Fruit fly (Drosophila melanogaster) whole organism, embryonic: ENCODE measurements around the gene spn-E.

Experiments used
- Ada2b ChIP-seq: fragments of 200-800 bp; sonication (Bioruptor generic); IDR thresholded peaks from 2 replicates; pipeline ENCODE4 v1.3.6; 2022; ENCODE audit warnings: missing biosample characterization, missing genetic modification characterization
- Asciz ChIP-seq: fragments of 200-800 bp; sonication (Bioruptor generic); optimal IDR thresholded peaks from 2 replicates; lab custom pipeline; 2017; ENCODE audit warnings: missing biosample characterization, mild to moderate bottlenecking, missing genetic modification characterization, missing genetic modification reagents
- B-H1 ChIP-seq: fragments of 200-800 bp; sonication (Bioruptor generic); IDR thresholded peaks from 3 replicates; pipeline ENCODE4 v1.3.6; 2022; ENCODE audit warnings: missing biosample characterization, missing genetic modification characterization
- Blimp-1 ChIP-seq: fragments of 200-800 bp; sonication (Bioruptor generic); optimal IDR thresholded peaks from 3 replicates; lab custom pipeline; 2018; ENCODE audit warnings: missing biosample characterization, missing genetic modification characterization, mild to moderate bottlenecking, moderate library complexity, missing genetic modification reagents
- C15 ChIP-seq: fragments of 200-800 bp; sonication (Bioruptor generic); IDR thresholded peaks from 3 replicates; pipeline ENCODE4 v1.3.6; 2022; ENCODE audit warnings: missing biosample characterization, missing genetic modification characterization
- CG10274 ChIP-seq: fragments of 200-800 bp; sonication (Bioruptor generic); optimal IDR thresholded peaks from 3 replicates; lab custom pipeline; 2017; ENCODE audit warnings: missing biosample characterization, mild to moderate bottlenecking, missing genetic modification characterization
- CG12219 ChIP-seq: fragments of 200-800 bp; sonication (Bioruptor generic); optimal IDR thresholded peaks from 3 replicates; lab custom pipeline; 2018; ENCODE audit warnings: missing biosample characterization, mild to moderate bottlenecking, missing genetic modification characterization
- CG12659 ChIP-seq: fragments of 200-800 bp; sonication (Bioruptor generic); optimal IDR thresholded peaks from 3 replicates; lab custom pipeline; 2017; ENCODE audit warnings: mild to moderate bottlenecking, missing biosample characterization, missing genetic modification reagents, missing genetic modification characterization
- CG12769 ChIP-seq: fragments of 200-800 bp; sonication (Bioruptor generic); optimal IDR thresholded peaks from 2 replicates; lab custom pipeline; 2019; ENCODE audit warnings: missing biosample characterization, mild to moderate bottlenecking, missing genetic modification characterization, moderate library complexity
- CG17328 ChIP-seq: fragments of 200-800 bp; sonication (Bioruptor generic); IDR thresholded peaks from 2 replicates; pipeline ENCODE4 v1.3.6; 2022; ENCODE audit warnings: missing biosample characterization, missing genetic modification characterization
- CG3065 ChIP-seq: fragments of 200-800 bp; sonication (Bioruptor generic); optimal IDR thresholded peaks from 2 replicates; lab custom pipeline; 2016; ENCODE audit warnings: missing biosample characterization, missing genetic modification characterization
- CG32532 ChIP-seq: fragments of 200-800 bp; sonication (Bioruptor generic); IDR thresholded peaks from 2 replicates; pipeline ENCODE4 v1.3.6; 2022; ENCODE audit warnings: missing biosample characterization, missing genetic modification characterization
- CG3281 ChIP-seq: fragments of 200-800 bp; sonication (Bioruptor generic); optimal IDR thresholded peaks from 3 replicates; lab custom pipeline; 2017; ENCODE audit warnings: missing biosample characterization, mild to moderate bottlenecking, missing genetic modification characterization
- CG33213 ChIP-seq: fragments of 200-800 bp; sonication (Bioruptor generic); optimal IDR thresholded peaks from 3 replicates; lab custom pipeline; 2016; ENCODE audit warnings: missing biosample characterization, missing genetic modification characterization
- CG3407 ChIP-seq: fragments of 200-800 bp; sonication (Bioruptor generic); optimal IDR thresholded peaks from 2 replicates; lab custom pipeline; 2018; ENCODE audit warnings: missing biosample characterization, mild to moderate bottlenecking, missing genetic modification characterization
- CG34376 ChIP-seq: fragments of 200-800 bp; sonication (Bioruptor generic); optimal IDR thresholded peaks from 2 replicates; lab custom pipeline; 2018; ENCODE audit warnings: missing biosample characterization, mild to moderate bottlenecking, missing genetic modification characterization
- CG34422 ChIP-seq: fragments of 200-800 bp; sonication (Bioruptor generic); IDR thresholded peaks from 3 replicates; pipeline ENCODE4 v1.3.6; 2022; ENCODE audit warnings: missing biosample characterization, missing genetic modification characterization
- CG3995 ChIP-seq: fragments of 200-800 bp; sonication (Bioruptor generic); optimal IDR thresholded peaks from 3 replicates; lab custom pipeline; 2016; ENCODE audit warnings: missing biosample characterization, missing genetic modification characterization
- CG4328 ChIP-seq: fragments of 200-800 bp; sonication (Bioruptor generic); optimal IDR thresholded peaks from 3 replicates; lab custom pipeline; 2017; ENCODE audit warnings: missing biosample characterization, missing genetic modification reagents, missing genetic modification characterization
- CG6689 ChIP-seq: fragments of 200-800 bp; sonication (Bioruptor generic); IDR thresholded peaks from 2 replicates; pipeline ENCODE4 v1.3.6; 2022; ENCODE audit warnings: missing biosample characterization, missing genetic modification characterization
- CG7556 ChIP-seq: fragments of 200-800 bp; sonication (Bioruptor generic); optimal IDR thresholded peaks from 2 replicates; lab custom pipeline; 2017; ENCODE audit warnings: missing biosample characterization, mild to moderate bottlenecking, missing genetic modification characterization
- CG7745 ChIP-seq: fragments of 200-800 bp; sonication (Bioruptor generic); optimal IDR thresholded peaks from 2 replicates; lab custom pipeline; 2018; ENCODE audit warnings: missing biosample characterization, mild to moderate bottlenecking, missing genetic modification characterization, moderate library complexity
- Dll ChIP-seq: fragments of 200-800 bp; sonication (Bioruptor generic); IDR thresholded peaks from 4 replicates; pipeline ENCODE4 v1.3.6; 2022; ENCODE audit warnings: missing biosample characterization, missing genetic modification characterization; ENCODE audit not compliant: partially characterized antibody
- E2f2 ChIP-seq: fragments of 200-800 bp; sonication (Bioruptor generic); IDR thresholded peaks from 2 replicates; pipeline ENCODE4 v1.3.6; 2022; ENCODE audit warnings: missing biosample characterization, missing genetic modification characterization
- Hmx ChIP-seq: fragments of 200-800 bp; sonication (Bioruptor generic); optimal IDR thresholded peaks from 2 replicates; lab custom pipeline; 2016; ENCODE audit warnings: missing biosample characterization, missing genetic modification characterization
- Hsf ChIP-seq: fragments of 200-800 bp; sonication (Bioruptor generic); optimal IDR thresholded peaks from 3 replicates; lab custom pipeline; 2016; ENCODE audit warnings: missing biosample characterization, missing genetic modification characterization
- Myb ChIP-seq: fragments of 200-800 bp; sonication (Bioruptor generic); optimal IDR thresholded peaks from 2 replicates; lab custom pipeline; 2016; ENCODE audit warnings: missing biosample characterization, missing genetic modification characterization
- Pdp1 ChIP-seq, 2 experiments: fragments of 200-800 bp; sonication (Bioruptor generic); optimal IDR thresholded peaks; 3 replicates each; lab custom pipeline; 2016; ENCODE audit warnings: missing biosample characterization in 2 of 2, missing genetic modification characterization in 2 of 2, mild to moderate bottlenecking in 1 of 2, moderate library complexity in 1 of 2
- Poxn ChIP-seq: fragments of 200-800 bp; sonication (Bioruptor generic); IDR thresholded peaks from 2 replicates; pipeline ENCODE4 v1.3.6; 2022; ENCODE audit warnings: missing biosample characterization, missing genetic modification characterization
- br ChIP-seq: fragments of >200 bp; optimal IDR thresholded peaks from 2 replicates; lab custom pipeline; 2017
- btn ChIP-seq: fragments of 200-800 bp; sonication (Bioruptor generic); optimal IDR thresholded peaks from 2 replicates; lab custom pipeline; 2016; ENCODE audit warnings: missing biosample characterization, missing genetic modification characterization
- cg ChIP-seq: fragments of 200-800 bp; sonication (Bioruptor generic); optimal IDR thresholded peaks from 3 replicates; lab custom pipeline; 2019; ENCODE audit warnings: missing biosample characterization, mild to moderate bottlenecking, missing genetic modification characterization, moderate library complexity
- eve ChIP-seq, 2 experiments: fragments of >200 bp; optimal IDR thresholded peaks; 2 replicates each; lab custom pipeline; 2017; ENCODE audit warnings: missing biosample characterization in 2 of 2, missing genetic modification characterization in 2 of 2
- exex ChIP-seq: fragments of 200-800 bp; sonication (Bioruptor generic); optimal IDR thresholded peaks from 4 replicates; lab custom pipeline; 2018; ENCODE audit warnings: missing biosample characterization, mild to moderate bottlenecking, missing genetic modification characterization, moderate library complexity
- grn ChIP-seq: fragments of 200-800 bp; sonication (Bioruptor generic); optimal IDR thresholded peaks from 3 replicates; lab custom pipeline; 2017; ENCODE audit warnings: missing biosample characterization, missing genetic modification characterization
- gsb-n ChIP-seq: fragments of 200-800 bp; sonication (Bioruptor generic); optimal IDR thresholded peaks from 3 replicates; lab custom pipeline; 2018; ENCODE audit warnings: missing biosample characterization, mild to moderate bottlenecking, missing genetic modification characterization
- hbn ChIP-seq: fragments of 200-800 bp; sonication (Bioruptor generic); IDR thresholded peaks from 2 replicates; pipeline ENCODE4 v1.3.6; 2022; ENCODE audit warnings: missing biosample characterization, missing genetic modification characterization; ENCODE audit not compliant: partially characterized antibody
- ind ChIP-seq: fragments of 200-800 bp; sonication (Bioruptor generic); optimal IDR thresholded peaks from 3 replicates; lab custom pipeline; 2016; ENCODE audit warnings: missing biosample characterization, missing genetic modification characterization
- kah ChIP-seq: fragments of 200-800 bp; sonication (Bioruptor generic); optimal IDR thresholded peaks from 2 replicates; lab custom pipeline; 2018; ENCODE audit warnings: missing biosample characterization, mild to moderate bottlenecking, missing genetic modification characterization
- lilli ChIP-seq: fragments of 200-800 bp; sonication (Bioruptor generic); optimal IDR thresholded peaks from 3 replicates; lab custom pipeline; 2016; ENCODE audit warnings: missing biosample characterization, missing genetic modification characterization
- nmo ChIP-seq: fragments of 200-800 bp; sonication (Bioruptor generic); optimal IDR thresholded peaks from 2 replicates; lab custom pipeline; 2018; ENCODE audit warnings: missing biosample characterization, mild to moderate bottlenecking, missing genetic modification characterization, moderate library complexity
- pum ChIP-seq: fragments of 200-800 bp; sonication (Bioruptor generic); optimal IDR thresholded peaks from 2 replicates; lab custom pipeline; 2016; ENCODE audit warnings: missing biosample characterization, missing genetic modification characterization
- tap ChIP-seq: fragments of 200-800 bp; optimal IDR thresholded peaks from 3 replicates; lab custom pipeline; 2019; ENCODE audit warnings: missing biosample characterization, mild to moderate bottlenecking, missing genetic modification characterization, moderate library complexity
- tup ChIP-seq: fragments of 200-800 bp; sonication (Bioruptor generic); optimal IDR thresholded peaks from 2 replicates; lab custom pipeline; 2016; ENCODE audit warnings: missing biosample characterization, mild to moderate bottlenecking, missing genetic modification characterization, moderate library complexity
- vnd ChIP-seq: fragments of 200-800 bp; sonication (Bioruptor generic); IDR thresholded peaks from 3 replicates; pipeline ENCODE4 v1.3.6; 2022; ENCODE audit warnings: missing biosample characterization, missing genetic modification characterization; ENCODE audit not compliant: partially characterized antibody
- vvl ChIP-seq: fragments of 200-800 bp; sonication (Bioruptor generic); IDR thresholded peaks from 2 replicates; pipeline ENCODE4 v1.3.6; 2022; ENCODE audit warnings: missing biosample characterization, missing genetic modification characterization
- wdn ChIP-seq: fragments of 200-800 bp; sonication (Bioruptor generic); IDR thresholded peaks from 2 replicates; pipeline ENCODE4 v1.3.6; 2022; ENCODE audit warnings: missing biosample characterization, missing genetic modification characterization
- zen ChIP-seq: fragments of 200-800 bp; sonication (Bioruptor generic); optimal IDR thresholded peaks from 3 replicates; lab custom pipeline; 2018; ENCODE audit warnings: missing biosample characterization, mild to moderate bottlenecking, missing genetic modification characterization, moderate library complexity
- zf30C ChIP-seq: fragments of 200-800 bp; sonication (Bioruptor generic); optimal IDR thresholded peaks from 3 replicates; lab custom pipeline; 2018; ENCODE audit warnings: missing biosample characterization, mild to moderate bottlenecking, missing genetic modification characterization
- zfh2 ChIP-seq: fragments of 200-800 bp; sonication (Bioruptor generic); optimal IDR thresholded peaks from 2 replicates; lab custom pipeline; 2016; ENCODE audit warnings: missing biosample characterization, missing genetic modification characterization

spn-E gene

dm6 chr3R:15792427-15792826, 44.8 kb upstream of the spn-E start, which contains the start of gene Acyp2 (continued):
- TF ChIP-seq CG3407 (GFP tag; lab: Kevin White, UChicago), result no peak
- TF ChIP-seq br (lab: Kevin White, UChicago), result no peak
- no peak for TF ChIP-seq CG3995
- no peak for TF ChIP-seq B-H1 (GFP tag; lab: Robert Waterston, UW)
- peak; percentile 46 for TF ChIP-seq Dll (GFP tag; lab: Robert Waterston, UW)
- TF ChIP-seq Hmx (GFP tag; lab: Kevin White, UChicago), result no peak
- TF ChIP-seq CG12659, result peak; percentile 77
- TF ChIP-seq wdn (GFP tag; lab: Robert Waterston, UW), result peak; percentile 6; the same call in 1 of the 2 replicates
- no peak for TF ChIP-seq C15 (GFP tag; lab: Robert Waterston, UW)
- no peak for TF ChIP-seq btn
- TF ChIP-seq ind (GFP tag; lab: Kevin White, UChicago), result peak; percentile 38
- peak; percentile 54 for TF ChIP-seq lilli (GFP tag; lab: Kevin White, UChicago)
- no peak for TF ChIP-seq vnd (GFP tag; lab: Robert Waterston, UW)
- TF ChIP-seq kah, result no peak
- TF ChIP-seq CG7556, result no peak
- no peak for TF ChIP-seq CG3065
- peak; percentile 28 for TF ChIP-seq Hsf (GFP tag; lab: Kevin White, UChicago)
- no peak for TF ChIP-seq Asciz (GFP tag; lab: Kevin White, UChicago)
- no peak for TF ChIP-seq grn
- TF ChIP-seq tup, result peak; percentile 32
- no peak for TF ChIP-seq CG12219 (GFP tag; lab: Kevin White, UChicago)
- no peak for TF ChIP-seq zf30C (GFP tag; lab: Kevin White, UChicago)
- TF ChIP-seq Poxn, result no peak
- TF ChIP-seq hbn (GFP tag; lab: Robert Waterston, UW), result peak; percentile 48; the same call in 1 of the 2 replicates
- TF ChIP-seq eve (GFP tag; optimal IDR thresholded peaks at IDR 0.05; lab: Kevin White, UChicago), result no peak
- TF ChIP-seq Myb (GFP tag; lab: Kevin White, UChicago), result peak; percentile 96
- no peak for TF ChIP-seq CG7745 (tag; lab: Kevin White, UChicago)
- TF ChIP-seq vvl (GFP tag; lab: Robert Waterston, UW), result peak; percentile 66
- no peak for TF ChIP-seq CG17328 (GFP tag; lab: Robert Waterston, UW)
- peak; percentile 48 for TF ChIP-seq zfh2 (GFP tag; lab: Kevin White, UChicago)
- TF ChIP-seq CG34422, result no peak
- no peak for TF ChIP-seq tap (tag; lab: Kevin White, UChicago)
- no peak for TF ChIP-seq CG10274
- TF ChIP-seq zen (tag; lab: Kevin White, UChicago), result no peak
- TF ChIP-seq Blimp-1 (GFP tag; lab: Kevin White, UChicago), result no peak
- TF ChIP-seq exex (tag; lab: Kevin White, UChicago), result no peak
- TF ChIP-seq CG12769 (tag; lab: Kevin White, UChicago), result peak; percentile 8
- peak; percentile 1 for TF ChIP-seq CG34376 (GFP tag; lab: Kevin White, UChicago)
- peak; percentile 41 for TF ChIP-seq nmo (GFP tag; lab: Kevin White, UChicago)
- peak; percentile 49 for TF ChIP-seq CG3281 (GFP tag; lab: Kevin White, UChicago)
- no peak for TF ChIP-seq CG6689
- TF ChIP-seq E2f2 (GFP tag; lab: Robert Waterston, UW), result peak; percentile 66
- TF ChIP-seq CG33213, result peak; percentile 64
- TF ChIP-seq CG32532 (GFP tag; lab: Robert Waterston, UW), result peak; percentile 41; the same call in 1 of the 2 replicates
- TF ChIP-seq cg (GFP tag; lab: Kevin White, UChicago), result no peak
- TF ChIP-seq CG4328 (GFP tag; lab: Kevin White, UChicago), result no peak
- 0 out of 2 replicates have a peak, but pooled peaks have one; percentile 11 for TF ChIP-seq Ada2b (GFP tag; lab: Robert Waterston, UW)
- TF ChIP-seq Pdp1 (GFP tag; optimal IDR thresholded peaks at IDR 0.05; lab: Kevin White, UChicago), result peak in 1 of 2 experiments; percentile 48
- peak; percentile 23 for TF ChIP-seq pum (GFP tag; lab: Kevin White, UChicago)
- TF ChIP-seq gsb-n (tag; lab: Kevin White, UChicago), result no peak
- TF ChIP-seq, all 482 proteins: peak for 151
